Fruit fly (Drosophila melanogaster): ENCODE measurements around the gene CG7702.

DNA sequence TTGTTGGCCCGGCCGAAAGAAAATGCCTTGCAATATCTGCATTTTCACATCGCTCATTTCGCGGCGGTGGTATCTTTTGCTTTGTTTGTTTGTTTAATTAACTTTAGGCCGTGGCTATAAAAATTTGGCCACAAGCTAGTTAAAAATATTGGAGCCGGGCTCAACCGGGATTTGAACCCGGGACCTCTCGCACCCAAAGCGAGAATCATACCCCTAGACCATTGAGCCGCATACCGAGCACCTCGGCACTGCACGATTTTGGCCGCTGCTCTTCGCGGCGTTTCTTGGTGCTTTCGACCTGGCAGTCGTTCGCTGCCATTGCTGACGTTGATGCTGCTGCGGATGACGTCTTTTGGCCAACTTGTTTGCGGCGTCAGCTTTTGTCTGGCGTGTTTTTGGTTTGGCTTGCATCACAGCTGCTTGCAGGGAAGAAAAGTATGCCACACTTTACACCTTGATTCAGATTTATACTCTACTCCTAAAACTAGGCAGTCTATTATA, 40.8 kb upstream of the CG7702 start:
- TF ChIP-seq jim (GFP tag; optimal IDR thresholded peaks at IDR 0.05) (no peak), h (GFP tag; optimal IDR thresholded peaks at IDR 0.05) (no peak), fru (GFP tag; optimal IDR thresholded peaks at IDR 0.05) (no peak), Hr83 (GFP tag; optimal IDR thresholded peaks at IDR 0.05; ENCODE audit: poor library complexity, severe bottlenecking) (no peak), Dfd (GFP tag; optimal IDR thresholded peaks at IDR 0.05) (no peak)

Measured in whole organism, wandering third instar larva.